Worm (Caenorhabditis elegans): ENCODE data around the gene F33A8.4.

DNA sequence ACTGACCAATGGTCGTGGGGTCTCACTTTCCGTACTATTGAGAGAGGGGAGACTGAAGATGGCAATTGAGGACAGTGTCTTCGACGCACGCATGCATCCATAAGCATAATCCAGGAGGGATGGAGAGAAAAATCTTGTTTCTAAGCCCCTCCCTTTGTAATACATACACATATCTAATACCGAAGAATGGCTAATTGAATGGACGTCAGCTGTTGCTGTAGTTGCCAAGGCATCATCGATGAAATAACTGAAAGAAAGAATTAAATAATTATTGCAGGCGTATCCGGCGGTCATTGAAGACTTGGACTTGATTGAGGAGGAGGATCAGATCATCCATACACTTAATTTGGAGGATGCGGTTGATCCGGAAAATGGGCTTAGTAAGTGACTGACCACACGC lies 23.3 kb downstream of the F33A8.4 start, which contains the start of gene F33A8.7:
- TF ChIP-seq klf-2 (GFP tag; conservative IDR thresholded peaks at IDR 0.05) (no peak), flt-1 (GFP tag; IDR thresholded peaks at IDR 0.05) (no peak)

All from whole organism, midembryonic.